Fruit fly (Drosophila melanogaster) whole organism, embryonic: ENCODE data around the gene CG7806.

ENCODE experiments used
- ATbp ChIP-seq: fragments of 200-800 bp; sonication (Bioruptor generic); optimal IDR thresholded peaks from 2 replicates; lab custom pipeline; 2017; ENCODE audit warnings: missing biosample characterization, mild to moderate bottlenecking, missing genetic modification characterization, missing genetic modification reagents
- Antp ChIP-seq: fragments of 200-800 bp; sonication (Bioruptor generic); optimal IDR thresholded peaks from 3 replicates; lab custom pipeline; 2016; ENCODE audit warnings: missing biosample characterization, missing genetic modification characterization
- Asciz ChIP-seq: fragments of 200-800 bp; sonication (Bioruptor generic); optimal IDR thresholded peaks from 2 replicates; lab custom pipeline; 2017; ENCODE audit warnings: missing biosample characterization, mild to moderate bottlenecking, missing genetic modification characterization, missing genetic modification reagents
- B-H1 ChIP-seq: fragments of 200-800 bp; sonication (Bioruptor generic); IDR thresholded peaks from 3 replicates; pipeline ENCODE4 v1.3.6; 2022; ENCODE audit warnings: missing biosample characterization, missing genetic modification characterization
- BEAF-32 ChIP-seq: fragments of 200-800 bp; sonication (Bioruptor generic); optimal IDR thresholded peaks from 3 replicates; lab custom pipeline; 2017; ENCODE audit warnings: missing biosample characterization, missing genetic modification characterization, mild to moderate bottlenecking, moderate library complexity, missing genetic modification reagents
- CG12299 ChIP-seq: fragments of 200-800 bp; sonication (Bioruptor generic); optimal IDR thresholded peaks from 2 replicates; lab custom pipeline; 2018; ENCODE audit warnings: missing biosample characterization, mild to moderate bottlenecking, missing genetic modification characterization
- CG1233 ChIP-seq: fragments of 200-800 bp; sonication (Bioruptor generic); optimal IDR thresholded peaks from 4 replicates; lab custom pipeline; 2018; ENCODE audit warnings: missing biosample characterization, mild to moderate bottlenecking, missing genetic modification characterization
- CG13296 ChIP-seq: fragments of 200-800 bp; sonication (Bioruptor generic); optimal IDR thresholded peaks from 3 replicates; lab custom pipeline; 2018; ENCODE audit warnings: missing biosample characterization, mild to moderate bottlenecking, missing genetic modification characterization
- CG13424 ChIP-seq: fragments of 200-800 bp; sonication (Bioruptor generic); optimal IDR thresholded peaks from 2 replicates; lab custom pipeline; 2019; ENCODE audit warnings: missing biosample characterization, mild to moderate bottlenecking, missing genetic modification characterization, moderate library complexity
- CG15479 ChIP-seq: fragments of 200-800 bp; sonication (Bioruptor generic); optimal IDR thresholded peaks from 3 replicates; lab custom pipeline; 2019; ENCODE audit warnings: missing biosample characterization, mild to moderate bottlenecking, missing genetic modification characterization, moderate library complexity
- CG15514 ChIP-seq: fragments of 200-800 bp; sonication (Bioruptor generic); optimal IDR thresholded peaks from 3 replicates; lab custom pipeline; 2017; ENCODE audit warnings: missing biosample characterization, missing genetic modification characterization, mild to moderate bottlenecking, moderate library complexity, missing genetic modification reagents
- CG17359 ChIP-seq: fragments of 200-800 bp; sonication (Bioruptor generic); optimal IDR thresholded peaks from 3 replicates; lab custom pipeline; 2018; ENCODE audit warnings: missing biosample characterization, mild to moderate bottlenecking, missing genetic modification characterization, moderate library complexity
- CG2129 ChIP-seq: fragments of 200-800 bp; sonication (Bioruptor generic); IDR thresholded peaks from 2 replicates; pipeline ENCODE4 v1.3.6; 2022; ENCODE audit warnings: missing biosample characterization, missing genetic modification characterization; ENCODE audit not compliant: partially characterized antibody
- CG30403 ChIP-seq: fragments of 200-800 bp; sonication (Bioruptor generic); optimal IDR thresholded peaks from 3 replicates; lab custom pipeline; 2016; ENCODE audit warnings: missing biosample characterization, missing genetic modification characterization
- CG3065 ChIP-seq: fragments of 200-800 bp; sonication (Bioruptor generic); optimal IDR thresholded peaks from 2 replicates; lab custom pipeline; 2016; ENCODE audit warnings: missing biosample characterization, missing genetic modification characterization
- CG3163 ChIP-seq: fragments of 200-800 bp; sonication (Bioruptor generic); optimal IDR thresholded peaks from 3 replicates; lab custom pipeline; 2016; ENCODE audit warnings: missing biosample characterization, missing genetic modification characterization
- CG3281 ChIP-seq: fragments of 200-800 bp; sonication (Bioruptor generic); optimal IDR thresholded peaks from 3 replicates; lab custom pipeline; 2017; ENCODE audit warnings: missing biosample characterization, mild to moderate bottlenecking, missing genetic modification characterization
- CG4282 ChIP-seq: fragments of 200-800 bp; sonication (Bioruptor generic); optimal IDR thresholded peaks from 2 replicates; lab custom pipeline; 2016; ENCODE audit warnings: missing biosample characterization, missing genetic modification characterization
- CG4360 ChIP-seq: fragments of 200-800 bp; sonication (Bioruptor generic); IDR thresholded peaks from 2 replicates; pipeline ENCODE4 v1.3.6; 2022; ENCODE audit warnings: missing biosample characterization, missing genetic modification characterization
- CG6813 ChIP-seq: fragments of 200-800 bp; sonication (Bioruptor generic); optimal IDR thresholded peaks from 2 replicates; lab custom pipeline; 2017; ENCODE audit warnings: missing biosample characterization, missing genetic modification characterization, mild to moderate bottlenecking, moderate library complexity, missing genetic modification reagents
- CG7357 ChIP-seq: fragments of 200-800 bp; sonication (Bioruptor generic); IDR thresholded peaks from 3 replicates; pipeline ENCODE4 v1.3.6; 2022; ENCODE audit warnings: missing biosample characterization, missing genetic modification characterization
- CG8281 ChIP-seq: fragments of 200-800 bp; sonication (Bioruptor generic); optimal IDR thresholded peaks from 2 replicates; lab custom pipeline; 2018; ENCODE audit warnings: missing biosample characterization, mild to moderate bottlenecking, missing genetic modification characterization, moderate library complexity
- CG9797 ChIP-seq: fragments of 200-800 bp; sonication (Bioruptor generic); optimal IDR thresholded peaks from 3 replicates; lab custom pipeline; 2018; ENCODE audit warnings: missing biosample characterization, mild to moderate bottlenecking, missing genetic modification characterization
- Camta ChIP-seq: fragments of 200-800 bp; sonication (Bioruptor generic); optimal IDR thresholded peaks from 2 replicates; lab custom pipeline; 2016; ENCODE audit warnings: missing biosample characterization, missing genetic modification characterization
- Eip74EF ChIP-seq, 2 experiments: fragments of 200-800 bp in 1 of 2; fragments of >200 bp in 1 of 2; sonication (Bioruptor generic) in 1 of 2; optimal IDR thresholded peaks; 2 replicates each; lab custom pipeline; 2017 to 2019; ENCODE audit warnings: missing biosample characterization in 2 of 2, missing genetic modification characterization in 2 of 2, mild to moderate bottlenecking in 1 of 2, moderate library complexity in 1 of 2
- Ets65A ChIP-seq: fragments of 200-800 bp; sonication (Bioruptor generic); peaks from one replicate; lab custom pipeline; 2016; ENCODE audit warnings: missing biosample characterization, missing genetic modification characterization
- Fer1 ChIP-seq: fragments of 200-800 bp; sonication (Bioruptor generic); optimal IDR thresholded peaks from 2 replicates; lab custom pipeline; 2017; ENCODE audit warnings: missing biosample characterization, mild to moderate bottlenecking, missing genetic modification characterization
- Fer2 ChIP-seq: fragments of 200-800 bp; sonication (Bioruptor generic); optimal IDR thresholded peaks from 2 replicates; lab custom pipeline; 2018; ENCODE audit warnings: missing biosample characterization, mild to moderate bottlenecking, missing genetic modification characterization, moderate library complexity
- Hr3 ChIP-seq: fragments of 200-800 bp; sonication (Bioruptor generic); optimal IDR thresholded peaks from 3 replicates; lab custom pipeline; 2016; ENCODE audit warnings: missing biosample characterization, missing genetic modification characterization
- Meics ChIP-seq: fragments of 200-800 bp; sonication (Bioruptor generic); optimal IDR thresholded peaks from 2 replicates; lab custom pipeline; 2017; ENCODE audit warnings: missing biosample characterization, mild to moderate bottlenecking, missing genetic modification characterization
- Nf-YA ChIP-seq: fragments of 200-800 bp; sonication (Bioruptor generic); IDR thresholded peaks from 2 replicates; pipeline ENCODE4 v1.3.6; 2022; ENCODE audit warnings: missing biosample characterization, missing genetic modification characterization
- Oli ChIP-seq: fragments of 200-800 bp; sonication (Bioruptor generic); optimal IDR thresholded peaks from 2 replicates; lab custom pipeline; 2018; ENCODE audit warnings: missing biosample characterization, mild to moderate bottlenecking, missing genetic modification characterization, moderate library complexity
- Ptx1 ChIP-seq: fragments of 200-800 bp; sonication (Bioruptor generic); IDR thresholded peaks from 2 replicates; pipeline ENCODE4 v1.3.6; 2022; ENCODE audit warnings: missing biosample characterization, missing genetic modification characterization
- Stat92E ChIP-seq, 3 experiments: fragments of >200 bp in 2 of 3; fragments of 200-800 bp in 1 of 3; sonication (Bioruptor generic) in 1 of 3; optimal IDR thresholded peaks; 2 replicates each; lab custom pipeline; 2017 to 2019; ENCODE audit warnings: missing biosample characterization in 3 of 3, missing genetic modification characterization in 3 of 3, mild to moderate bottlenecking in 1 of 3, moderate library complexity in 1 of 3
- btn ChIP-seq: fragments of 200-800 bp; sonication (Bioruptor generic); optimal IDR thresholded peaks from 2 replicates; lab custom pipeline; 2016; ENCODE audit warnings: missing biosample characterization, missing genetic modification characterization
- dm ChIP-seq: fragments of 200-800 bp; sonication (Bioruptor generic); optimal IDR thresholded peaks from 3 replicates; lab custom pipeline; 2016; ENCODE audit warnings: missing biosample characterization, missing genetic modification characterization
- exex ChIP-seq: fragments of 200-800 bp; sonication (Bioruptor generic); optimal IDR thresholded peaks from 4 replicates; lab custom pipeline; 2018; ENCODE audit warnings: missing biosample characterization, mild to moderate bottlenecking, missing genetic modification characterization, moderate library complexity
- fd3F ChIP-seq: fragments of 200-800 bp; sonication (Bioruptor generic); optimal IDR thresholded peaks from 2 replicates; lab custom pipeline; 2018; ENCODE audit warnings: missing biosample characterization, mild to moderate bottlenecking, missing genetic modification characterization, moderate library complexity
- fd96Cb ChIP-seq: fragments of 200-800 bp; sonication (Bioruptor generic); optimal IDR thresholded peaks from 2 replicates; lab custom pipeline; 2018; ENCODE audit warnings: missing biosample characterization, mild to moderate bottlenecking, missing genetic modification characterization, moderate library complexity
- gem ChIP-seq: fragments of 200-800 bp; sonication (Bioruptor generic); optimal IDR thresholded peaks from 2 replicates; lab custom pipeline; 2019; ENCODE audit warnings: missing biosample characterization, mild to moderate bottlenecking, missing genetic modification characterization, moderate library complexity
- gfzf ChIP-seq: fragments of 200-800 bp; sonication (Bioruptor generic); optimal IDR thresholded peaks from 2 replicates; lab custom pipeline; 2016; ENCODE audit warnings: missing biosample characterization, mild to moderate bottlenecking, missing genetic modification characterization, moderate library complexity
- grn ChIP-seq: fragments of 200-800 bp; sonication (Bioruptor generic); optimal IDR thresholded peaks from 3 replicates; lab custom pipeline; 2017; ENCODE audit warnings: missing biosample characterization, missing genetic modification characterization
- jing ChIP-seq: fragments of 200-800 bp; sonication (Bioruptor generic); optimal IDR thresholded peaks from 2 replicates; lab custom pipeline; 2018; ENCODE audit warnings: missing biosample characterization, mild to moderate bottlenecking, missing genetic modification characterization
- mirr ChIP-seq: fragments of 200-800 bp; sonication (Bioruptor generic); optimal IDR thresholded peaks from 3 replicates; lab custom pipeline; 2018; ENCODE audit warnings: missing biosample characterization, mild to moderate bottlenecking, missing genetic modification characterization
- org-1 ChIP-seq: fragments of 200-800 bp; sonication (Bioruptor generic); optimal IDR thresholded peaks from 2 replicates; lab custom pipeline; 2017; ENCODE audit warnings: missing biosample characterization, missing genetic modification characterization
- slp2 ChIP-seq: fragments of 200-800 bp; sonication (Bioruptor generic); optimal IDR thresholded peaks from 2 replicates; lab custom pipeline; 2016; ENCODE audit warnings: missing biosample characterization, missing genetic modification characterization
- tx ChIP-seq: fragments of 200-800 bp; sonication (Bioruptor generic); optimal IDR thresholded peaks from 2 replicates; lab custom pipeline; 2016; ENCODE audit warnings: missing biosample characterization, missing genetic modification characterization
- usp ChIP-seq: fragments of >200 bp; optimal IDR thresholded peaks from 2 replicates; lab custom pipeline; 2017; ENCODE audit warnings: missing biosample characterization, missing genetic modification characterization
- yki ChIP-seq: fragments of >200 bp; optimal IDR thresholded peaks from 3 replicates; lab custom pipeline; 2018

Gene CG7806

DNA sequence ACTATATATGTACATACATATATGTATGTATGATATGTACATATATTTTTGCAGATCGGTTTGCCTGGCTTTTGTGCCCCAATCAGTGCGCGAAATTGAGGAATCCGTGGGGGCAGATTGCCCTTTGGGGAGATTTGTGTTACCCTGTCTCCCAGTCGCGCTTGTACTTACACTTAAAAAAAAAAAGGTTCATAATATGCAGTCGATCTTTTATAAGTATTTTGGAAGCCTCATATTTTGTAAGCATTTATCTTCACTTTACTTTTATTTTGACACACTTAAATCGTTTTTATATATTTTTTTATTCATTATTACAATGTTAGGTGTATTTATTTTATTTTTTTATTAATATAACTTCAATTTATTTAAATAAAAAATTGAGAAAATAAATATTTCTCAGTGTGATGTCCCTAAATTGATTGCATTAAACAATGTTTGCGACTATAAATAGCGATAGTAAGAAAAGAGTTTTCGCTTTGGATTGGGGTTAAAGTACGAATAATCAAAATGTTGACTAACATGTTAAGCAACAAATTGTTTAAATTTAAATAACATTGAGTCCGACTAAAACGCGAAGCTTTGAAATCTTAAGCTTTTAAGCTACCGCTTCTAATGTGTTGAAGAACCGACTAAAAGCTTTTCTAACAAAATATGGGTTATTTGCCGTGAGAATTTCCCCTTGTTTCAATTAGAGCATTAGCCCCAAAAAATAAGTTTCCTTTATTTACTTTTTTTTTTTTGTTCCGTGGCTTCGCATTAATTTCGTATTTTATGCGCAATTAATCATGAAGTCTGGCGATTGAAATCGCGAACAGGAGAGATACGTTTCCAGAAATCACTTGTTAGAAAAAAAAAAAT is 15.4 kb downstream of the CG7806 start (continued):
- TF ChIP-seq Asciz (GFP tag; lab: Kevin White, UChicago) (peak; percentile 5), ATbp (GFP tag; lab: Kevin White, UChicago) (no peak), CG4282 (GFP tag; lab: Kevin White, UChicago) (no peak), CG15514 (GFP tag; lab: Kevin White, UChicago) (no peak), CG15479 (no peak), gem (tag; lab: Kevin White, UChicago) (peak; percentile 61), CG4360 (GFP tag; lab: Robert Waterston, UW) (no peak), CG2129 (no peak), CG13424 (peak; percentile 41), org-1 (no peak), grn (GFP tag; lab: Kevin White, UChicago) (no peak), Meics (GFP tag; lab: Kevin White, UChicago) (peak; percentile 13), yki (lab: Kevin White, UChicago) (no peak), Antp (no peak), mirr (GFP tag; lab: Kevin White, UChicago) (no peak), CG3163 (GFP tag; lab: Kevin White, UChicago) (no peak), BEAF-32 (no peak), Oli (tag; lab: Kevin White, UChicago) (no peak), Ets65A (no peak), CG3065 (GFP tag; lab: Kevin White, UChicago) (no peak), CG7357 (GFP tag; lab: Robert Waterston, UW) (no peak), tx (GFP tag; lab: Kevin White, UChicago) (no peak), Ptx1 (GFP tag; lab: Robert Waterston, UW) (0 out of 2 replicates have a peak, but pooled peaks have one; percentile 18), CG1233 (GFP tag; lab: Kevin White, UChicago) (no peak), CG8281 (no peak), jing (GFP tag; lab: Kevin White, UChicago) (no peak), Hr3 (no peak), fd3F (GFP tag; lab: Kevin White, UChicago) (no peak), CG30403 (GFP tag; lab: Kevin White, UChicago) (peak; percentile 25), fd96Cb (tag; lab: Kevin White, UChicago) (no peak), B-H1 (GFP tag; lab: Robert Waterston, UW) (no peak; the same call in 2 of the 3 replicates), gfzf (GFP tag; lab: Kevin White, UChicago) (no peak), CG6813 (GFP tag; lab: Kevin White, UChicago) (no peak), CG3281 (peak; percentile 2), slp2 (GFP tag; lab: Kevin White, UChicago) (no peak), CG9797 (GFP tag; lab: Kevin White, UChicago) (no peak), btn (GFP tag; lab: Kevin White, UChicago) (no peak), CG17359 (tag; lab: Kevin White, UChicago) (peak; percentile 39), Fer2 (tag; lab: Kevin White, UChicago) (no peak), usp (no peak), CG13296 (GFP tag; lab: Kevin White, UChicago) (peak; percentile 28), Stat92E (GFP tag; optimal IDR thresholded peaks at IDR 0.05; lab: Kevin White, UChicago) (no peak), Eip74EF (GFP tag; optimal IDR thresholded peaks at IDR 0.05; lab: Kevin White, UChicago) (no peak), Nf-YA (GFP tag; lab: Robert Waterston, UW) (no peak), exex (tag; lab: Kevin White, UChicago) (no peak), Fer1 (peak; percentile 25), Camta (GFP tag; lab: Kevin White, UChicago) (no peak), CG12299 (no peak), dm (no peak)
